Worm (Caenorhabditis elegans): ENCODE measurements around the gene Y60C6A.2.

DNA sequence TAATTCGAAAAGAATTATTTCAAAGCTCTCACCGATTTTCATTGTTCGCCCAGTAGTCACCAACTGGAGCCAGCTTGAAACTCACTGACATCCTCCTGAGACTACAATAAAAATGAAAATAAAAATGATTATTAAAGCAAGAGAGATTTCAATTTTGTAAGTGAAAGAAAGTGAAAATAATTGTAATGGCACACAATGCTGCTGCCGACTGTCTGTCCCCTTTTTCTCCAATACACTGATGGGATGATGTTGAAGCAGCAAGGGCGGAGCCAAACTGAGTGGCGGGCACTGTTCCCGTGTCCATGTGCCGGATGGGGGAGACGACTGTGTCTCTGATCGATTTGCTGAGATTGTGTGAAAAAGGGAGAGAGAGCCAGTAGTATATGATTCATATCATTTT, 49.0 kb upstream of the Y60C6A.2 start, which contains the start of gene C37H5.14:
- no peak for TF ChIP-seq ztf-29 (GFP tag; IDR thresholded peaks at IDR 0.05)
- TF ChIP-seq cog-1 (tag; optimal IDR thresholded peaks at IDR 0.05), result no peak
- no peak for TF ChIP-seq ref-1 (GFP tag; conservative IDR thresholded peaks at IDR 0.05)
- no peak for TF ChIP-seq klf-2 (GFP tag; conservative IDR thresholded peaks at IDR 0.05)
- no peak for TF ChIP-seq flt-1 (GFP tag; IDR thresholded peaks at IDR 0.05)
- TF ChIP-seq T22C8.4 (GFP tag; IDR thresholded peaks at IDR 0.05), result no peak

Data from whole organism, midembryonic.